Worm (Caenorhabditis elegans): ENCODE data around the gene F35H10.6.

F35H10.6 gene

DNA sequence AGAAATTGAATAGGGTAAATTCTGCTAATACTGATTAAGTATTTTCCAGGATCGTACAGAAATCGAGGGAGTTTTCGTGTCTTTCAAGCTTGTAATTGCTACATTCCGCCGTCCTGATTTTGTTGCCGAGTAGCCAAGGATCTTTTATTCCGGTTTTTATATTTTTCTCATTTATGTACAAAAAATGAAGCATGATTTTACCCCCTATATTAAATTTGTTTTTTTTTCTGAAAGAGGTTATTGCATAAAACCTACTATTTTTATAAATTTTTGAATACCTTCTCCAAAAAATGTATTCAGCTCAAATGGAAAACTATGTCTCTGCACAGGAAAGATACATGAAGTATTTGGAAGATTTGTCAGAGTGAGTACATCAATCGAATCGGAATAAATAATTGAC lies at the start of gene F35H10.6:
Gene F35H10.6, plus strand, starts transcription at position 301 of the 400 bp plus-strand sequence.
- no peak for TF ChIP-seq unc-62 (GFP tag; optimal IDR thresholded peaks at IDR 0.05)
- TF ChIP-seq ztf-26 (tag; optimal IDR thresholded peaks at IDR 0.05) = no peak
- no peak for TF ChIP-seq madf-3 (GFP tag; IDR thresholded peaks at IDR 0.05)
- no peak for TF ChIP-seq Y56A3A.18 (GFP tag; IDR thresholded peaks at IDR 0.05)
- no peak for TF ChIP-seq zfh-2 (GFP tag; conservative IDR thresholded peaks at IDR 0.05)
- TF ChIP-seq snpc-4 (GFP tag; optimal IDR thresholded peaks at IDR 0.05) = no peak
- no peak for TF ChIP-seq snpc-4 (tag; optimal IDR thresholded peaks at IDR 0.05)
- no peak for TF ChIP-seq pbrm-1 (GFP tag; IDR thresholded peaks at IDR 0.05)
- no peak for TF ChIP-seq F33H1.4 (GFP tag; IDR thresholded peaks at IDR 0.05)
- TF ChIP-seq F22D6.2 (tag; optimal IDR thresholded peaks at IDR 0.05) = no peak
- no peak for TF ChIP-seq zim-3 (tag; optimal IDR thresholded peaks at IDR 0.05)
- no peak for TF ChIP-seq hrde-1 (tag; optimal IDR thresholded peaks at IDR 0.05; ENCODE audit: borderline replicate concordance)
- no peak for TF ChIP-seq unc-130 (GFP tag; optimal IDR thresholded peaks at IDR 0.05)
- TF ChIP-seq nfya-1 (tag; optimal IDR thresholded peaks at IDR 0.05; ENCODE audit: borderline replicate concordance, insufficient read depth) = no peak
- TF ChIP-seq snpc-1.1 (tag; optimal IDR thresholded peaks at IDR 0.05; ENCODE audit: insufficient read depth) = no peak
- TF ChIP-seq dox-1 (GFP tag; IDR thresholded peaks at IDR 0.05) = no peak
- TF ChIP-seq F37B4.10 (GFP tag; IDR thresholded peaks at IDR 0.05) = no peak
- no peak for TF ChIP-seq die-1 (tag; optimal IDR thresholded peaks at IDR 0.05)
- no peak for TF ChIP-seq C17E4.6 (GFP tag; IDR thresholded peaks at IDR 0.05)

ce11 chrIV:8251346-8251745 lies 48.4 kb upstream of the F35H10.6 start:
- TF ChIP-seq nhr-80 (tag; optimal IDR thresholded peaks at IDR 0.05) = peak; percentile 74
- no peak for TF ChIP-seq nfya-2 (GFP tag; IDR thresholded peaks at IDR 0.05)
- TF ChIP-seq pbrm-1 (GFP tag; IDR thresholded peaks at IDR 0.05) = no peak
- no peak for TF ChIP-seq mes-4 (tag; optimal IDR thresholded peaks at IDR 0.05)

- peak; percentile 63 for TF ChIP-seq hsf-1 (GFP tag; IDR thresholded peaks at IDR 0.05)
- TF ChIP-seq Y95B8A.8 (GFP tag; IDR thresholded peaks at IDR 0.05) = peak; percentile 42; the same call in 1 of the 2 replicates
- peak; percentile 69 for TF ChIP-seq snpc-3.4 (tag; optimal IDR thresholded peaks at IDR 0.05)
- peak; percentile 51 for TF ChIP-seq ets-4 (GFP tag; optimal IDR thresholded peaks at IDR 0.05)
- peak; percentile 85 for TF ChIP-seq mes-4 (tag; optimal IDR thresholded peaks at IDR 0.05)
- no peak for TF ChIP-seq pha-4 (tag; optimal IDR thresholded peaks at IDR 0.05)
- TF ChIP-seq aptf-2 (GFP tag; conservative IDR thresholded peaks at IDR 0.05) = no peak
- peak; percentile 50; the same call in 1 of the 2 replicates for TF ChIP-seq B0336.3 (GFP tag; IDR thresholded peaks at IDR 0.05)
- no peak for TF ChIP-seq ztf-3 (GFP tag; optimal IDR thresholded peaks at IDR 0.05)
- peak; percentile 35 for TF ChIP-seq lsy-27 (tag; optimal IDR thresholded peaks at IDR 0.05; ENCODE audit: borderline replicate concordance, insufficient read depth)
- TF ChIP-seq snpc-1.1 (tag; optimal IDR thresholded peaks at IDR 0.05; ENCODE audit: insufficient read depth) = peak; percentile 72
- TF ChIP-seq zim-3 (tag; optimal IDR thresholded peaks at IDR 0.05) = peak; percentile 97
- peak; percentile 53 for TF ChIP-seq F22D6.2 (tag; optimal IDR thresholded peaks at IDR 0.05)
- peak; percentile 83 for TF ChIP-seq fkh-3 (tag; optimal IDR thresholded peaks at IDR 0.05)
- no peak; the same call in 1 of the 2 replicates for TF ChIP-seq madf-6 (GFP tag; IDR thresholded peaks at IDR 0.05)
- peak; percentile 60; the same call in 1 of the 2 replicates for TF ChIP-seq egl-44 (GFP tag; IDR thresholded peaks at IDR 0.05)
- TF ChIP-seq rcor-1 (GFP tag; IDR thresholded peaks at IDR 0.05) = peak; percentile 71
- no peak for TF ChIP-seq madf-8 (GFP tag; conservative IDR thresholded peaks at IDR 0.05)
- TF ChIP-seq mcd-1 (GFP tag; IDR thresholded peaks at IDR 0.05) = no peak; the same call in 1 of the 2 replicates
- TF ChIP-seq T07F8.4 (tag; optimal IDR thresholded peaks at IDR 0.05) = peak; percentile 75
- TF ChIP-seq ceh-58 (GFP tag; IDR thresholded peaks at IDR 0.05) = 0 out of 2 replicates have a peak, but pooled peaks have one; percentile 71
- TF ChIP-seq nhr-80 (tag; optimal IDR thresholded peaks at IDR 0.05) = peak; percentile 53
- TF ChIP-seq F23B12.7 (tag; optimal IDR thresholded peaks at IDR 0.05; ENCODE audit: insufficient read depth) = peak; percentile 92
- peak; percentile 56; the same call in 1 of the 2 replicates for TF ChIP-seq K11D2.4 (GFP tag; IDR thresholded peaks at IDR 0.05)
- no peak for TF ChIP-seq bed-1 (GFP tag; IDR thresholded peaks at IDR 0.05)
- TF ChIP-seq let-526 (GFP tag; IDR thresholded peaks at IDR 0.05) = peak; percentile 66; the same call in 1 of the 2 replicates
- TF ChIP-seq let-607 (tag; optimal IDR thresholded peaks at IDR 0.05) = peak; percentile 31 to 38
- no peak for TF ChIP-seq F39B2.1 (GFP tag; IDR thresholded peaks at IDR 0.05)
Measured at ce11 chrIV:8252856-8253255, 46.9 kb upstream of the F35H10.6 start.

All from whole organism, young adult.